Worm (Caenorhabditis elegans) whole organism, L1 larva: ENCODE measurements around the gene Y73C8B.5.

Experiments used
- C04F5.9 ChIP-seq: sonication (generic microtip); optimal IDR thresholded peaks from 2 replicates; lab custom pipeline; 2016; ENCODE audit warnings: missing genetic modification characterization, missing compliant biosample characterization
- C16A3.4 ChIP-seq: fragments of 150-350 bp; optimal IDR thresholded peaks from 2 replicates; lab custom pipeline; 2014; ENCODE audit warnings: missing biosample characterization, missing genetic modification characterization
- F16B12.6 ChIP-seq: fragments of 150-350 bp; optimal IDR thresholded peaks from 2 replicates; lab custom pipeline; 2014; ENCODE audit warnings: missing biosample characterization, missing genetic modification characterization
- ceh-88 ChIP-seq: fragments of 200-800 bp; sonication (Bioruptor generic); IDR thresholded peaks from 2 replicates; pipeline ENCODE4 v1.3.6; 2022; ENCODE audit warnings: missing genetic modification characterization, missing compliant biosample characterization
- ceh-90 ChIP-seq: sonication (generic microtip); optimal IDR thresholded peaks from 2 replicates; lab custom pipeline; 2016; ENCODE audit warnings: missing genetic modification characterization, missing compliant biosample characterization
- efl-1 ChIP-seq, 4 experiments: fragments of 150-350 bp; optimal IDR thresholded peaks in 3 of 4; peaks in 1 of 4; 1 replicate in 1 of 4; 2 replicates in 3 of 4; lab custom pipeline; 2014; ENCODE audit warnings: missing biosample characterization in 2 of 4, missing genetic modification characterization in 2 of 4, missing genetic modification reagents in 2 of 4
- efl-3 ChIP-seq: fragments of 200-800 bp; sonication (Bioruptor generic); optimal IDR thresholded peaks from 2 replicates; lab custom pipeline; 2018; ENCODE audit warnings: mild to moderate bottlenecking, missing genetic modification characterization, missing compliant biosample characterization
- egl-27 ChIP-seq, 2 experiments: fragments of 150-350 bp in 1 of 2; sonication (generic microtip); optimal IDR thresholded peaks; 3 replicates each; lab custom pipeline; 2017 to 2018; ENCODE audit warnings: missing biosample characterization in 2 of 2, missing genetic modification characterization in 2 of 2, missing genetic modification reagents in 2 of 2
- fkh-10 ChIP-seq: sonication (generic microtip); optimal IDR thresholded peaks from 2 replicates; lab custom pipeline; 2017; ENCODE audit warnings: missing biosample characterization, missing genetic modification reagents, missing genetic modification characterization
- fkh-4 ChIP-seq: sonication (generic microtip); optimal IDR thresholded peaks from 2 replicates; lab custom pipeline; 2016; ENCODE audit warnings: missing compliant biosample characterization, missing genetic modification characterization, borderline replicate concordance
- fkh-8 ChIP-seq: sonication (generic microtip); optimal IDR thresholded peaks from 2 replicates; lab custom pipeline; 2016; ENCODE audit warnings: mild to moderate bottlenecking, missing genetic modification characterization, missing compliant biosample characterization
- fos-1 ChIP-seq: fragments of 150-350 bp; optimal IDR thresholded peaks from 2 replicates; lab custom pipeline; 2014; ENCODE audit warnings: missing biosample characterization, missing genetic modification characterization
- grh-1 ChIP-seq: fragments of 200-800 bp; sonication (Bioruptor generic); IDR thresholded peaks from 2 replicates; pipeline ENCODE4 v1.3.6; 2022; ENCODE audit warnings: missing genetic modification reagents, missing genetic modification characterization, missing compliant biosample characterization
- hlh-17 ChIP-seq: fragments of 200-800 bp; sonication (Bioruptor generic); optimal IDR thresholded peaks from 2 replicates; lab custom pipeline; 2018; ENCODE audit warnings: missing genetic modification characterization, mild to moderate bottlenecking, missing compliant biosample characterization, moderate library complexity, borderline replicate concordance
- hpl-2 ChIP-seq: fragments of 150-350 bp; optimal IDR thresholded peaks from 2 replicates; lab custom pipeline; 2014; ENCODE audit warnings: missing biosample characterization, missing genetic modification reagents, missing genetic modification characterization
- lin-15B ChIP-seq: fragments of 150-350 bp; sonication (generic microtip); optimal IDR thresholded peaks from 3 replicates; lab custom pipeline; 2014; ENCODE audit warnings: missing biosample characterization, missing genetic modification characterization
- lin-39 ChIP-seq: fragments of 150-350 bp; optimal IDR thresholded peaks from 2 replicates; lab custom pipeline; 2014; ENCODE audit warnings: missing biosample characterization, missing genetic modification reagents, missing genetic modification characterization
- lir-3 ChIP-seq: sonication (generic microtip); optimal IDR thresholded peaks from 2 replicates; lab custom pipeline; 2016; ENCODE audit warnings: mild to moderate bottlenecking, missing genetic modification characterization, moderate library complexity, missing compliant biosample characterization; ENCODE audit not compliant: poor library complexity
- lsy-2 ChIP-seq, 2 experiments: fragments of 150-350 bp; optimal IDR thresholded peaks; 2 replicates each; lab custom pipeline; 2014; ENCODE audit warnings: missing biosample characterization in 2 of 2, missing genetic modification characterization in 2 of 2
- mef-2 ChIP-seq: fragments of 150-350 bp; optimal IDR thresholded peaks from 2 replicates; lab custom pipeline; 2014; ENCODE audit warnings: missing biosample characterization, missing genetic modification characterization
- nhr-237 ChIP-seq: fragments of 150-350 bp; optimal IDR thresholded peaks from 2 replicates; lab custom pipeline; 2014; ENCODE audit warnings: missing biosample characterization, missing genetic modification characterization
- nhr-47 ChIP-seq: sonication (generic microtip); optimal IDR thresholded peaks from 2 replicates; lab custom pipeline; 2016; ENCODE audit warnings: mild to moderate bottlenecking, missing genetic modification characterization, moderate library complexity, missing compliant biosample characterization
- nhr-84 ChIP-seq: sonication (generic microtip); optimal IDR thresholded peaks from 2 replicates; lab custom pipeline; 2017; ENCODE audit warnings: missing biosample characterization, missing genetic modification characterization
- nhr-90 ChIP-seq: sonication (generic microtip); optimal IDR thresholded peaks from 2 replicates; lab custom pipeline; 2016; ENCODE audit warnings: mild to moderate bottlenecking, missing genetic modification characterization, missing compliant biosample characterization; ENCODE audit not compliant: poor library complexity
- rnt-1 ChIP-seq: sonication (generic microtip); optimal IDR thresholded peaks from 2 replicates; lab custom pipeline; 2016; ENCODE audit warnings: mild to moderate bottlenecking, missing genetic modification characterization, moderate library complexity, missing compliant biosample characterization
- sptf-1 ChIP-seq: fragments of 150-350 bp; optimal IDR thresholded peaks from 2 replicates; lab custom pipeline; 2014; ENCODE audit warnings: missing biosample characterization, missing genetic modification characterization
- tbx-2 ChIP-seq: sonication (generic microtip); optimal IDR thresholded peaks from 2 replicates; lab custom pipeline; 2016; ENCODE audit warnings: missing genetic modification characterization, missing compliant biosample characterization
- tlp-1 ChIP-seq: fragments of 150-350 bp; optimal IDR thresholded peaks from 2 replicates; lab custom pipeline; 2014; ENCODE audit warnings: missing biosample characterization, missing genetic modification characterization
- unc-62 ChIP-seq: fragments of 150-350 bp; optimal IDR thresholded peaks from 2 replicates; lab custom pipeline; 2014; ENCODE audit warnings: missing biosample characterization, missing genetic modification reagents, missing genetic modification characterization
- unc-98 ChIP-seq: fragments of 200-800 bp; sonication (Bioruptor generic); IDR thresholded peaks from 2 replicates; pipeline ENCODE4 v1.3.6; 2022; ENCODE audit warnings: missing genetic modification characterization, missing compliant biosample characterization
- xbp-1 ChIP-seq: sonication (generic microtip); optimal IDR thresholded peaks from 2 replicates; lab custom pipeline; 2016; ENCODE audit warnings: missing genetic modification characterization, missing compliant biosample characterization
- ztf-11 ChIP-seq, 2 experiments: sonication (generic microtip); optimal IDR thresholded peaks; 2 replicates each; lab custom pipeline; 2016 to 2017; ENCODE audit warnings: missing genetic modification characterization in 2 of 2, missing biosample characterization in 1 of 2, missing compliant biosample characterization in 1 of 2
- ztf-4 ChIP-seq: fragments of 150-350 bp; optimal IDR thresholded peaks from 2 replicates; lab custom pipeline; 2014; ENCODE audit warnings: missing biosample characterization, missing genetic modification characterization

The Y73C8B.5 gene

DNA sequence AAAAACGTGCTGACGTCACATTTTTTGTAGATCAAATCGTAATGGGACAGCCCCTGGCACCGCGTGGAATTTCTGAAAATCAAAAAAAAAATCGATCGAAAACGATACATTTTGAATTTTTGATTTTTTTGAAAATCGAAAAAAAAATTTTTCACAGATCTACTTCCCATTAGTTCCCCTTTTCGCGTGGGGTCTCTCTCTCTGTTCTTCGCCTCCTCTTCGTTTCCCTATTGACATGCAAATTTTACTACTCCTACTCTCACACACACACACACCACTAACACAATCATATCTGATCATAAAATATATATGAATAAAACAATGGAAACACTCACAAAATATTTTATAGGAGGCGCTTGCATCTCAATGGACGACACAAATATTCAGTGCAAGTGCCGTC lies 21.5 kb downstream of the Y73C8B.5 start:
- TF ChIP-seq hpl-2 (GFP tag; lab: Kevin White, UChicago) (no peak), efl-1 (optimal IDR thresholded peaks at IDR 0.05; lab: Kevin White, UChicago) (no peak), efl-1 (GFP tag; optimal IDR thresholded peaks at IDR 0.05 in 1 of 2; lab: Kevin White, UChicago) (peak in 1 of 2 experiments; percentile 71)

DNA sequence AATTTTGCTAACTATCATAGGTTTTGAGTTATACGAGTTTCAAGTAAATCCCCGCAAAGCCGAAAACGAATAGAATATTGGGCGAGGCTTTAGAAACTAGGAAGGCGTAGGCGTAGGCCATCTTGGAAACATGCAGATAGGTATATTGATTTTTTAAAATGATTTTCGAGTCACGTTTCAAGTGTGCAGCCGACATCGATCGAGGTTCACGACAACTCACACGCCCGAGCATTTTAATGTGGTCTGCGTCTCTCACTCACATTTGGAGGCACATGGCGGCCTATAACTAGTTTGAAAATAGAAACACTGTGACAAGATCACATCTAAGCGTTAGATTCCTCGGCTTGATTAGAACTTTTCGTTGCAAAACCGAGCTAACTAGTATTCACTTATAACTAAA lies 30.3 kb downstream of the Y73C8B.5 start, which contains the start of gene K08D9.2:
K08D9.2 (plus strand) TSS at position 301 of the 400 bp plus-strand sequence.
- TF ChIP-seq fkh-8 (tag; lab: Kevin White, UChicago): no peak

DNA sequence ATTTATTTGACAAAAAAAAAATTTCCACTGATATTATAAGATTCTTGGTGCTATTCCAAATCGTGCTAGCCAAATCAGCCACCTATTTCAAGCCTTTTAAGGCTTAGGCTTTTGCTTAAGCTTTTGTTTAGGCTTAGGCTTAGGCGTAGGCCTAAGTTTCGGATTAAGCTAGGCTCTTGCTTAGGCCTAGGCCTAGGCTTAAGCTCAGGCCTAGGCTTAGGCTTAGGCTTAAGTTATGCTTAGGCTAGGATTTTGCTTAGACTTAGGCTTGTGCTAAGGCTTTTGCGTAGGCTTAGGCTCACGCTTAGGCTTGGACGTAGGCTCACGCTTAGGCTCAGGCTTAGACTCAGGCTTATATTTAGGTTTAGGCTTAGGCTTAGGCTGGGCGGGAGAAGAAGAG lies 33.1 kb downstream of the Y73C8B.5 start:
- no peak for TF ChIP-seq ztf-4 (tag; lab: Kevin White, UChicago)
- no peak for TF ChIP-seq lin-15B (tag; lab: Kevin White, UChicago)
- no peak for TF ChIP-seq fos-1 (tag; lab: Kevin White, UChicago)
- TF ChIP-seq tbx-2 (tag; lab: Kevin White, UChicago): no peak
- no peak for TF ChIP-seq nhr-90 (tag; lab: Kevin White, UChicago)
- TF ChIP-seq C04F5.9 (tag; lab: Kevin White, UChicago): no peak
- TF ChIP-seq, all 84 proteins: peak for 0

DNA sequence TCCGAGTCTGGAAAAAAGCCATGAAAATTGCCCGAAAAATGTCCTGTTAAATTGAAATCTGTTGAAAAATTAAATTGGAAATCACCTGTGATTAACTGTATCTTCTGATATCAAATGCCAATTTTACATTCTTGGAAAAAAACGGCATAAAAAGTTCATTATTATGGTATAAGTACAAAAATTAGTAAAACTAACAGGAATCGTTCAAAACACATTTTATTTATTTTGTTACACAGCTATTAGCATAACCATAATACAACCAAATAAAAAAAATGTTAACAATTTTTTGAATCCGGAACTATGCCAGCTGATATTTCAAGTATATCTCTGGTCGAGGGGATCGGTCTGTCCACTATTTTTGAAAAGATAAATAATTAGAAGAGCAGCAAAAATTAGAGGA lies 33.5 kb downstream of the Y73C8B.5 start, which contains the start of gene K08D9.10:
K08D9.10 (plus strand) TSS at position 301 of the 400 bp plus-strand sequence.
- TF ChIP-seq sptf-1 (tag; lab: Kevin White, UChicago) (no peak), unc-98 (no peak), lsy-2 (tag; optimal IDR thresholded peaks at IDR 0.05; lab: Kevin White, UChicago) (no peak), fkh-10 (GFP tag; lab: Kevin White, UChicago) (no peak), nhr-90 (tag; lab: Kevin White, UChicago) (no peak), mef-2 (tag; lab: Kevin White, UChicago) (no peak), ztf-11 (tag; optimal IDR thresholded peaks at IDR 0.05; lab: Kevin White, UChicago) (no peak), fkh-4 (tag; lab: Kevin White, UChicago) (no peak), grh-1 (GFP tag; lab: Robert Waterston, UW) (no peak), fkh-8 (tag; lab: Kevin White, UChicago) (no peak), egl-27 (tag; optimal IDR thresholded peaks at IDR 0.05; lab: Kevin White, UChicago) (no peak), ceh-90 (tag; lab: Kevin White, UChicago) (no peak), hlh-17 (GFP tag; lab: Kevin White, UChicago) (no peak), lir-3 (no peak), nhr-47 (tag; lab: Kevin White, UChicago) (no peak)

DNA sequence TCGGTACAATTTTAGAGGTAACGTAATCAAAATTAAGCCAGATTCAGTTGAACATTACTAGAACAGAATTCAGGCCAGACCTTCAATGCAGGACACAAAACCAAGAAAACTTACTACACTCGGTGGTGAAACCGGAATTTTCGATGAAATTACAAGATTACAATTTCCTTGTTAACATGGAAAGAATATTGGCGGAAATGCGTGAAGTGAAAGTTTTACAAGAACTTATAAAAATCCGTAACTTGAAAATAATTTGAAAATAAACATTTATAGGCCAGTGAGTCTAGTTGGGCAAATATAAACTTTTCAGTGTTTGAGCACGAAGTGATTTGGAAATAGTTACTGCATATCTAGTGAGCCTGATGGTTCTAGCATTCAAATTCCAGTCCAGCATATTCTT lies 37.8 kb downstream of the Y73C8B.5 start, which contains the start of gene K08D9.6:
K08D9.6 (minus strand) TSS at position 101 of the 400 bp plus-strand sequence.
- TF ChIP-seq rnt-1: no peak
- TF ChIP-seq fkh-10 (GFP tag; lab: Kevin White, UChicago): no peak
- TF ChIP-seq lin-39 (tag; lab: Kevin White, UChicago): no peak
- no peak for TF ChIP-seq nhr-237 (tag; lab: Kevin White, UChicago)
- TF ChIP-seq ztf-11 (tag; optimal IDR thresholded peaks at IDR 0.05; lab: Kevin White, UChicago): no peak

DNA sequence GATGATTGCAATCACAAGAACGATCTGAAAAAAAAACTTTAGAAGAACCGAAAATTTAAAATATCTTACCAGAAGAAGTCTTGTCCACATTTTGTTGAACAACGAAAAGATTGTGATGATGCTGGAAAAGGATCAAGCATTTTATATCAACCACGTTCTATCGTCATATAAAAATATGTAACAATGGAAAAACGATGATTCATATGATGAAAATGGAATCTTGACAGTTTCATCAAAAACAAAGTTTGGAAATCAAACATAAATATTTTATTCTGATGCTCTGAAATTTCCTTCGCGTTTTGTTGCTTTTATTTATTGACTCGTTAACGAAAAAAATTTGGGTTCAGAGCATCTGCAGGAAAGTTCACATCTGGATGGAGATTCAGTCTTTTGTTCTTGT lies 39.5 kb downstream of the Y73C8B.5 start, which contains the start of the genes K08D9.9 and str-16:
K08D9.9 (minus strand) TSS at position 101 of the 400 bp plus-strand sequence.
str-16 (plus strand) TSS at position 266 of the 400 bp plus-strand sequence.
- no peak for TF ChIP-seq xbp-1 (tag; lab: Kevin White, UChicago)
- TF ChIP-seq ceh-90 (tag; lab: Kevin White, UChicago): no peak
- TF ChIP-seq lsy-2 (tag; optimal IDR thresholded peaks at IDR 0.05; lab: Kevin White, UChicago): no peak
- TF ChIP-seq C16A3.4: no peak
- no peak for TF ChIP-seq C04F5.9 (tag; lab: Kevin White, UChicago)
- TF ChIP-seq tlp-1 (tag; lab: Kevin White, UChicago): no peak
- no peak for TF ChIP-seq fkh-4 (tag; lab: Kevin White, UChicago)
- no peak for TF ChIP-seq ceh-88 (GFP tag; lab: Robert Waterston, UW)
- TF ChIP-seq efl-3 (GFP tag; lab: Kevin White, UChicago): no peak
- no peak for TF ChIP-seq nhr-84 (tag; lab: Kevin White, UChicago)
- no peak for TF ChIP-seq F16B12.6 (tag; lab: Kevin White, UChicago)
- TF ChIP-seq unc-62 (GFP tag; lab: Kevin White, UChicago): no peak
- no peak for TF ChIP-seq ztf-11 (tag; optimal IDR thresholded peaks at IDR 0.05; lab: Kevin White, UChicago)
- no peak for TF ChIP-seq fkh-8 (tag; lab: Kevin White, UChicago)
- TF ChIP-seq, all 84 proteins: peak for 0
